Worm (Caenorhabditis elegans): Measurements from ENCODE around the gene F37C12.21.
A peak's percentile ranks its signal among the peaks of the same experiment; 100 is the strongest.

F37C12.21 gene

DNA sequence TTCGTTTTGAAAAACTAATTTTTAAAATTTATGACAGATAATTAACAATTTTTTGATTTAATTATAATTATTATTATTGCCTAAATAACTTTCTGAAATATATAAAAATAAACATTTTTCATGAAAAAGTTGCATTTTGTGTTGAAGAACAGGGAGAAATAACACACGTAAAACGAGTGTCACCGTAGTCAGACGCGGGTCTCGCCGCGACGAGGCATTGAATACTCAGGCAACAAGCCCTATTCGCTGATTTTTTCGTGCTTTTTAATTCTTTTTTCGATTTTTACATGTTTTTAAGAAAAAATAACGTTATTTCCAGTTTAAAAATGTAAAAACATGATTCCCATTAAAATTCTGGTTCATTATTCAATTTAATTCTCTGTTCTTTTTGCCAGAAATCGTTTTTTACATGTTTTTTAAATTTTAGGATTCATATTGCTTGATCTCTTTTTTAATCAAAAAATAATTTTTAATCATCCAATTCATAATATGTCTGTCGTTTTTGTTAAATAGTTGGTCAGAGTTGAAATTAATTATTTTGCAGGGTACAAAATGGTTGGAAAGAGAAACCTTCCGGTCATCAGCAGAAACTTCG, 19.8 kb downstream of the F37C12.21 start, which contains the start of gene rpl-6 (continued):
- no peak for TF ChIP-seq C17E4.6 (GFP tag; IDR thresholded peaks at IDR 0.05)

DNA sequence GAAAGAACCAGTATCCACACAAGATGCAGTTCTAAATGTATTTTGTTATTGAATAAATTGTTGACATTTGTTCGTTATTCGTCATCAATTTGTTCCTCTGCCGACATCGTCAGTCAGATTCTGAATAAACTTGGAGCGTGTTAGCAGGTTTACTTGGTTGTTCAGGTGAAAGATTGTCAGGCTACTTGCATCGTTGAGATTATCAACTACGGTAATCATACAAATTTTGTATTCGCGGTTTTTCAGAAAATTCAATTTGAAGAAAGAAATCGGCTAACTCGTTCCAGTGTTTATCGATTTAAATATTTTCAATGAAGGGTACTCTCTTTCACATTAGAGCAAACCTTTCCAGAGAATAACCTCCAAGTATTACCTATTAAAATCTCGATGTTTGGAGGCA, 21.6 kb downstream of the F37C12.21 start, which contains the start of gene R151.2:
Gene R151.2 (plus strand): TSS at position 247 of the 400 bp plus-strand sequence.
- no peak for TF ChIP-seq dpl-1 (GFP tag; optimal IDR thresholded peaks at IDR 0.05)
- TF ChIP-seq lsl-1 (GFP tag; optimal IDR thresholded peaks at IDR 0.05) = peak; percentile 42
- TF ChIP-seq Y79H2A.3 (GFP tag; conservative IDR thresholded peaks at IDR 0.05) = no peak
- TF ChIP-seq C17E4.6 (GFP tag; IDR thresholded peaks at IDR 0.05) = no peak
- peak; percentile 6 for TF ChIP-seq F57A8.1 (GFP tag; optimal IDR thresholded peaks at IDR 0.05)
- no peak for TF ChIP-seq mxl-1 (tag; optimal IDR thresholded peaks at IDR 0.05)
- TF ChIP-seq ztf-18 (tag; optimal IDR thresholded peaks at IDR 0.05) = no peak
- TF ChIP-seq nfyb-1 (GFP tag; IDR thresholded peaks at IDR 0.05) = 0 out of 2 replicates have a peak, but pooled peaks have one; percentile 47
- TF ChIP-seq ceh-27 (GFP tag; optimal IDR thresholded peaks at IDR 0.05) = no peak
- peak; percentile 24; the same call in 1 of the 2 replicates for TF ChIP-seq hmg-1.2 (GFP tag; IDR thresholded peaks at IDR 0.05)
- TF ChIP-seq madf-6 (GFP tag; IDR thresholded peaks at IDR 0.05) = 0 out of 2 replicates have a peak, but pooled peaks have one; percentile 28
- peak; percentile 45; the same call in 1 of the 2 replicates for TF ChIP-seq ekl-4 (GFP tag; IDR thresholded peaks at IDR 0.05)
- no peak for TF ChIP-seq unc-130 (GFP tag; optimal IDR thresholded peaks at IDR 0.05)
- no peak for TF ChIP-seq B0035.1 (tag; optimal IDR thresholded peaks at IDR 0.05)
- peak; percentile 77 for TF ChIP-seq hrde-1 (tag; optimal IDR thresholded peaks at IDR 0.05; ENCODE audit: borderline replicate concordance)
- TF ChIP-seq B0336.3 (GFP tag; IDR thresholded peaks at IDR 0.05) = peak; percentile 54
- TF ChIP-seq Y53G8AR.9 (GFP tag; conservative IDR thresholded peaks at IDR 0.05) = 0 out of 2 replicates have a peak, but pooled peaks have one; percentile 26
- TF ChIP-seq tbp1 (GFP tag; optimal IDR thresholded peaks at IDR 0.05) = no peak
- TF ChIP-seq K11D2.4 (GFP tag; IDR thresholded peaks at IDR 0.05) = no peak
- TF ChIP-seq bed-1 (GFP tag; IDR thresholded peaks at IDR 0.05) = no peak
- no peak for TF ChIP-seq K12H6.12 (tag; optimal IDR thresholded peaks at IDR 0.05)
- no peak for TF ChIP-seq cebp-1 (GFP tag; IDR thresholded peaks at IDR 0.05)
- no peak for TF ChIP-seq cebp-1 (tag; optimal IDR thresholded peaks at IDR 0.05)
- TF ChIP-seq aptf-2 (GFP tag; conservative IDR thresholded peaks at IDR 0.05) = no peak
- TF ChIP-seq lin-35 (GFP tag; optimal IDR thresholded peaks at IDR 0.05) = no peak
- no peak for TF ChIP-seq cebp-2 (GFP tag; IDR thresholded peaks at IDR 0.05)
- TF ChIP-seq F10E7.11 (tag; optimal IDR thresholded peaks at IDR 0.05) = no peak
- no peak for TF ChIP-seq F57C9.4 (tag; optimal IDR thresholded peaks at IDR 0.05)
- TF ChIP-seq him-1 (tag; optimal IDR thresholded peaks at IDR 0.05) = no peak
- no peak for TF ChIP-seq egl-18 (GFP tag; IDR thresholded peaks at IDR 0.05)
- TF ChIP-seq ceh-91 (GFP tag; IDR thresholded peaks at IDR 0.05) = no peak
- no peak for TF ChIP-seq F52B5.7 (tag; optimal IDR thresholded peaks at IDR 0.05)
- TF ChIP-seq C06A6.2 (GFP tag; conservative IDR thresholded peaks at IDR 0.05) = no peak
- no peak for TF ChIP-seq F37B4.10 (GFP tag; IDR thresholded peaks at IDR 0.05)
- no peak for TF ChIP-seq ztf-3 (GFP tag; optimal IDR thresholded peaks at IDR 0.05)
- peak; percentile 37 for TF ChIP-seq snpc-3.4 (tag; optimal IDR thresholded peaks at IDR 0.05)
- no peak for TF ChIP-seq hlh-12 (tag; optimal IDR thresholded peaks at IDR 0.05)
- TF ChIP-seq aptf-3 (GFP tag; IDR thresholded peaks at IDR 0.05) = no peak
- no peak for TF ChIP-seq nhr-27 (tag; optimal IDR thresholded peaks at IDR 0.05)
- no peak for TF ChIP-seq pbrm-1 (GFP tag; IDR thresholded peaks at IDR 0.05)
- TF ChIP-seq attf-6 (GFP tag; IDR thresholded peaks at IDR 0.05) = peak; percentile 60
- no peak for TF ChIP-seq efl-1 (GFP tag; optimal IDR thresholded peaks at IDR 0.05)
- no peak for TF ChIP-seq ceh-58 (GFP tag; IDR thresholded peaks at IDR 0.05)
- no peak for TF ChIP-seq ceh-79 (tag; optimal IDR thresholded peaks at IDR 0.05)
- TF ChIP-seq atf-7 (tag; optimal IDR thresholded peaks at IDR 0.05) = no peak
- TF ChIP-seq ceh-100 (GFP tag; IDR thresholded peaks at IDR 0.05) = peak; percentile 24; the same call in 1 of the 2 replicates
- 0 out of 2 replicates have a peak, but pooled peaks have one; percentile 35 for TF ChIP-seq egl-44 (GFP tag; IDR thresholded peaks at IDR 0.05)

Measured in whole organism, young adult.